Worm (Caenorhabditis elegans) whole organism, midembryonic: ENCODE measurements around the gene uev-2.

Experiments used
- T22C8.4 ChIP-seq: fragments of 200-800 bp; sonication (Bioruptor generic); IDR thresholded peaks from 2 replicates; pipeline ENCODE4 v1.3.6; 2022; ENCODE audit warnings: missing genetic modification characterization, missing compliant biosample characterization
- cog-1 ChIP-seq: sonication (generic microtip); optimal IDR thresholded peaks from 2 replicates; lab custom pipeline; 2016; ENCODE audit warnings: missing genetic modification characterization, missing compliant biosample characterization
- flt-1 ChIP-seq: fragments of 200-800 bp; sonication (Bioruptor generic); IDR thresholded peaks from 2 replicates; pipeline ENCODE4 v1.3.6; 2022; ENCODE audit warnings: missing genetic modification characterization, missing compliant biosample characterization
- klf-2 ChIP-seq: fragments of 200-800 bp; sonication (Bioruptor generic); conservative IDR thresholded peaks from 2 replicates; pipeline ENCODE4 v1.3.6; 2022; ENCODE audit warnings: missing genetic modification reagents, missing genetic modification characterization, missing compliant biosample characterization
- med-1 ChIP-seq: sonication (generic microtip); optimal IDR thresholded peaks from 2 replicates; lab custom pipeline; 2017; ENCODE audit warnings: missing genetic modification characterization, mild to moderate bottlenecking, missing compliant biosample characterization, antibody characterized with exemption, missing genetic modification reagents; ENCODE audit not compliant: insufficient read depth
- ref-1 ChIP-seq: fragments of 200-800 bp; sonication (Bioruptor generic); conservative IDR thresholded peaks from 2 replicates; pipeline ENCODE4 v1.3.6; 2022; ENCODE audit warnings: missing genetic modification reagents, missing genetic modification characterization, missing compliant biosample characterization
- tab-1 ChIP-seq: fragments of 200-800 bp; sonication (Bioruptor generic); IDR thresholded peaks from 2 replicates; pipeline ENCODE4 v1.3.6; 2022; ENCODE audit warnings: missing genetic modification characterization, missing compliant biosample characterization
- ztf-23 ChIP-seq: fragments of 200-800 bp; sonication (Bioruptor generic); IDR thresholded peaks from 2 replicates; pipeline ENCODE4 v1.3.6; 2022; ENCODE audit warnings: missing genetic modification reagents, missing genetic modification characterization, missing compliant biosample characterization
- ztf-29 ChIP-seq: fragments of 200-800 bp; sonication (Bioruptor generic); IDR thresholded peaks from 2 replicates; pipeline ENCODE4 v1.3.6; 2022; ENCODE audit warnings: missing genetic modification reagents, missing genetic modification characterization, missing compliant biosample characterization

The uev-2 gene

DNA sequence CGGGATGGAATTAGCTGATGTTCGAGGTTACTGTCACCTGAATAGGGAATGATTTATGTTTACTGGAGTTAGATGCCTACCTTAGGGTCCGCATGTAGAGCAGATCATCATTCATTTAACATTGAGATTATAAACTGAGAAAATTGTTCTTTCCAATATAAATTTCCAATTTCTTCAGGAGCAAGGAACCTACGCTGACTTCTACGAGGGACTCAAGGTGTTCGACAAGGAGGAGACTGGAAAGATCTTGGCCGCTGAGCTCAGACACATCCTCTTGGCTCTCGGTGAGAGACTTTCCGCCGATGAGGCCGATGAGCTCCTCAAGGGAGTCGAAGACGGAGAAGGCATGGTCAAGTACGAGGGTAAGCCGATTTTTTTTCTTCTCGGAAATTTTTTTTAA lies 16.4 kb upstream of the uev-2 start:
- TF ChIP-seq ref-1 (GFP tag; lab: Robert Waterston, UW) (no peak), tab-1 (GFP tag; lab: Robert Waterston, UW) (no peak), ztf-29 (GFP tag; lab: Robert Waterston, UW) (no peak), ztf-23 (GFP tag; lab: Robert Waterston, UW) (peak; percentile 44; the same call in 1 of the 2 replicates)

DNA sequence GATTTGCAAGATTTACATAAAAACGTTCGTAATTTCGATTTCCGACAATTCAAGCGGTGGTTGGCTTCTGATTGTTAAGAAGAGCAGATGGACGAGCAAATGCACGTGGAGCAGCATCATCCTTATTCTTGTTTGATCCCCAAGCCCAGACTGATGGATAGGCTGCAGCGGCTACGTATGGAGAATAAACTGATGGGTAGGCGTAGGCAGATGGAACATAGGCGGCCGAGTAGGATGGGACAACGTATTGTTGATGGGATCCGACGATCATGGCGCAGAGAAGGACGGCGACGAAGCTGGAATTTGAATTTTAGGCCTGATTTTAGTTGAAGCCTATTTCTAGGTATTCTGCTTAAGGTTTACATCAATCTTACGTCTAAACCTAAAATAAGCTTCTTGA lies 14.7 kb upstream of the uev-2 start:
- TF ChIP-seq tab-1 (GFP tag; lab: Robert Waterston, UW) (0 out of 2 replicates have a peak, but pooled peaks have one; percentile 59), klf-2 (GFP tag; lab: Robert Waterston, UW) (no peak)

DNA sequence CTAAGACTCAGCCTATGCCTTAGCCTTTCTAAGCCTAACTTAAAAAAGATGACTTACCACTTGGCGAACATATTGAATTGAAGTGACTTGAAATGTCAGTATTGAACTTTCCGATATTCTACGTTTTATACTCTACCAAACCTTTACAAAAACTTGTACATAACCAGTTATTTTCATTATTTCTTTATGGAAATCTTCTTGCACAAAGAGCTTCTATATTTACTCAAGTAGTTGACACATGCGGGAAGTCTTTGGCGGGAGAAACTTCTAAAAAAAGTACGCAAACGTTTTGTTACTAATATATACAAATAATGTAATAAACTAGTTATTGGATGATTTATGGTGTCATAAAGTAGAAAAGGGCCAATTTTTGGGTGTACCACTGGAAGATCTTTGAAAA lies 14.2 kb upstream of the uev-2 start, which contains the start of gene nspb-12:
TSS of gene nspb-12 (minus strand) at position 101 of the 400 bp plus-strand sequence.
- no peak for TF ChIP-seq ref-1 (GFP tag; lab: Robert Waterston, UW)
- no peak for TF ChIP-seq cog-1 (tag; lab: Kevin White, UChicago)
- TF ChIP-seq klf-2 (GFP tag; lab: Robert Waterston, UW): no peak
- no peak for TF ChIP-seq flt-1 (GFP tag; lab: Robert Waterston, UW)
- TF ChIP-seq ztf-29 (GFP tag; lab: Robert Waterston, UW): no peak
- TF ChIP-seq med-1 (GFP tag; lab: Kevin White, UChicago): no peak
- TF ChIP-seq ztf-23 (GFP tag; lab: Robert Waterston, UW): no peak
- no peak for TF ChIP-seq T22C8.4 (GFP tag; lab: Robert Waterston, UW)
- no peak for TF ChIP-seq tab-1 (GFP tag; lab: Robert Waterston, UW)

DNA sequence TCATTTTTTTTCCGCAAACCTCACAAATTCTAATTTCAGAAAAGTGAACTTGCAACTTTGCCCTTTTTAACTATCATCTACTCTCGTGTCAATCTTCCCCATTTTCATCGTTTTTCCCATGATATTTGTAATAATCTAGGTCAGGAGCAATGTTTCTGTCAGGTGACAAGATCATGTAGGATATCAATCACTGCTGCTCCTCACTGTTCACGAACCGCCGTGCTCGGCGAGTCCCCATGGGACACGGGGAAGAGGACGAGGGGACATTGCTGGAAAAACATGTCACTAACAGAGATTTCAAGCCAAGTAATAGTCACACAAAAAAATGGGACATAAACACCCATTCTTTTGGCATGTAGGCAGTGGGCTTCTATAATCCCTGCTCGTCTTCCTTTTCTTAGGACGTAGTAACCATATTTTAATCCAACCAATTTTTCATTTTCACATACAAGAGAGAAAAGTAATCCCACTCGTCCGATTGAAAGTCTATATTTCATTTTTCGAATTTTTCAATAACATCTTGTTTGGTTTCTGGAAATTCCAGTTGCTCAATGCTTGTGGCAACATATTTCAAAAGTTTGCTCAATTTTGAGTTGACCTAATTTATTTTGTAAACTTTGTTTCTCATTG lies 12.0 kb upstream of the uev-2 start:
- TF ChIP-seq klf-2 (GFP tag; lab: Robert Waterston, UW) (no peak), ztf-29 (GFP tag; lab: Robert Waterston, UW) (no peak), ref-1 (GFP tag; lab: Robert Waterston, UW) (no peak), T22C8.4 (GFP tag; lab: Robert Waterston, UW) (no peak)

DNA sequence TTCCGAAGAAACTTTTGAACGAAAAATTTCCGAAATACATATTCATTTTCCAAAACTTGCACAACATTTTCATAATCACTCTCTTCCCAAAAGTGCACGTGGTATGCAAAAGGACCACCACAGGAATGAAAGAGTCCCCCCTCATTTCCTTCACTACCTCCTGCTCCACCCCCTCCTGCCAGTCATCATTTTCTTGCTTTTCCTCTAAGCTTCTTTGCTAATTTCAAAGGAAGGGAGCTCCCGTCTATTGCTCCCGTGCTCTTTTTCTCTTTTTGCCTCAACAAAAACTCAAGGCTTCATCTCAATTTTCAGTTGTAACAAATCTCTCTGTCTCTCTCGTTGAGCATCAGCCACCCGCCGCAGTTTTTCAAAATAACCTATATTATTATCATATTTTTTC lies 10.1 kb upstream of the uev-2 start:
- no peak for TF ChIP-seq T22C8.4 (GFP tag; lab: Robert Waterston, UW)
- no peak for TF ChIP-seq klf-2 (GFP tag; lab: Robert Waterston, UW)
- TF ChIP-seq cog-1 (tag; lab: Kevin White, UChicago): no peak
- no peak for TF ChIP-seq med-1 (GFP tag; lab: Kevin White, UChicago)
- no peak for TF ChIP-seq flt-1 (GFP tag; lab: Robert Waterston, UW)
- TF ChIP-seq ztf-29 (GFP tag; lab: Robert Waterston, UW): no peak
- TF ChIP-seq ztf-23 (GFP tag; lab: Robert Waterston, UW): no peak

DNA sequence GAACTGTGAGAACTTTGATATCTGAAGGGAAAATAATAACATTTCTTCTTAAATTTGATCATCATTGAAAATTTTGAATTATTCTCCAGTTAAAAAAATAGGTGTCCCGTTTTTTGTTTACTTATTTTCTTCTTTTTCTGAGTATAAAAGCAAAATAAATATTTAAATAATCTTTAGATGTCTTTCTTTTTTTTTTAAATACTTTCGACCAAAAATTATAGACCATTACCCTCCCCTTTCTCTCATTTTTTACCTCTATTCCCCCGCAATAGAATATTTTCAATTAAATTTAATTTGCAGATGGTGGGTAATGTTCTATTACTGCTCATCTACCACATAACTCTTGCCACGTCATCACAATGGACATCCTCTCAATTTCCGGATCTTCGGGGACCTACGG lies 9.2 kb upstream of the uev-2 start, which contains the start of gene molo-1:
TSS of gene molo-1 (plus strand) at position 301 of the 400 bp plus-strand sequence.
- TF ChIP-seq ztf-23 (GFP tag; lab: Robert Waterston, UW): no peak
- TF ChIP-seq T22C8.4 (GFP tag; lab: Robert Waterston, UW): no peak
- TF ChIP-seq klf-2 (GFP tag; lab: Robert Waterston, UW): no peak
- TF ChIP-seq ref-1 (GFP tag; lab: Robert Waterston, UW): no peak
- no peak for TF ChIP-seq tab-1 (GFP tag; lab: Robert Waterston, UW)
- no peak for TF ChIP-seq med-1 (GFP tag; lab: Kevin White, UChicago)
- no peak for TF ChIP-seq ztf-29 (GFP tag; lab: Robert Waterston, UW)

DNA sequence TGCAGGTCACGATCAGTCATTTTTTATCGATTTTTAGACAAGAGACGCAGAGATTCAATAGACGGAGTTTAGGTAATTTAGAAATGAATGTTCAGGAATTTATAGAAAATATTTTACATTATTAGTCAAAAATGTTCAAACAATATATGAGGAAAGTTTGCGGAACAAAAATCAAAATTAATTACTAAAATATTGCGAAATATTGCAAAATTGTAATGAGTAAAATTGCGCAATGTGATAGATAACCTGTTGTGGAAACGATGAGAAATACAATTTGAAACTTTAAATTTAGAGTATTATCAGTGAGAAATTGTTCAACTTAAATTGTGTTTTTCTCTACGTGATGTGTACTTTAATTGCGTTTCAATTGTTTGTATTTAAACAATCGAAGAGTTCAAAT lies 1.9 kb upstream of the uev-2 start, which contains the start of gene F56D2.5:
TSS of gene F56D2.5 (minus strand) at position 371 of the 400 bp plus-strand sequence.
- TF ChIP-seq cog-1 (tag; lab: Kevin White, UChicago) (no peak), T22C8.4 (GFP tag; lab: Robert Waterston, UW) (no peak), ztf-23 (GFP tag; lab: Robert Waterston, UW) (no peak), med-1 (GFP tag; lab: Kevin White, UChicago) (no peak), tab-1 (GFP tag; lab: Robert Waterston, UW) (no peak), klf-2 (GFP tag; lab: Robert Waterston, UW) (no peak), ref-1 (GFP tag; lab: Robert Waterston, UW) (no peak), flt-1 (GFP tag; lab: Robert Waterston, UW) (no peak), ztf-29 (GFP tag; lab: Robert Waterston, UW) (no peak)

DNA sequence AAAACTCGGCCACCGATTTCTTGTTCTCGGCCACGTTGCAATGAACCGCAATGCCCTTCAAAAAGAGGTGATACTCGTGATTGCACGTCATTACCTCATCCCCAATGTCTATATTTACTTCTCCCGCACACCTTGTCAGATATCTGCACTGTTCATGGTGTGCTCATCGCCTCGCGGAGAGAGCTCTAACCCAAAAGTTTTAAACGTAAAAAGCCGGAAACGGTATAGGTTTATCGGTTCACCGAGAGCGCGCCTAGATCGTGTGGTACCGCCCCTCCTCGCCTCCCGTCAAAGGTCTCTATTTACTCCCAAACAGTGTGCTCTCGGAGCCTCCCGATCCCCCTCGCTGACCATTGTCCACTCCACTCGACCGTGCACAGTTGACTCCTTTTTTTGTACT lies 1.7 kb downstream of the uev-2 start, which contains the start of gene F56D2.3:
TSS of gene F56D2.3 (plus strand) at position 301 of the 400 bp plus-strand sequence.
- TF ChIP-seq tab-1 (GFP tag; lab: Robert Waterston, UW): no peak
- TF ChIP-seq flt-1 (GFP tag; lab: Robert Waterston, UW): no peak
- TF ChIP-seq T22C8.4 (GFP tag; lab: Robert Waterston, UW): no peak
- TF ChIP-seq cog-1 (tag; lab: Kevin White, UChicago): no peak
- no peak for TF ChIP-seq med-1 (GFP tag; lab: Kevin White, UChicago)
- TF ChIP-seq ztf-23 (GFP tag; lab: Robert Waterston, UW): no peak
- TF ChIP-seq klf-2 (GFP tag; lab: Robert Waterston, UW): no peak
- no peak for TF ChIP-seq ref-1 (GFP tag; lab: Robert Waterston, UW)
- TF ChIP-seq ztf-29 (GFP tag; lab: Robert Waterston, UW): no peak

DNA sequence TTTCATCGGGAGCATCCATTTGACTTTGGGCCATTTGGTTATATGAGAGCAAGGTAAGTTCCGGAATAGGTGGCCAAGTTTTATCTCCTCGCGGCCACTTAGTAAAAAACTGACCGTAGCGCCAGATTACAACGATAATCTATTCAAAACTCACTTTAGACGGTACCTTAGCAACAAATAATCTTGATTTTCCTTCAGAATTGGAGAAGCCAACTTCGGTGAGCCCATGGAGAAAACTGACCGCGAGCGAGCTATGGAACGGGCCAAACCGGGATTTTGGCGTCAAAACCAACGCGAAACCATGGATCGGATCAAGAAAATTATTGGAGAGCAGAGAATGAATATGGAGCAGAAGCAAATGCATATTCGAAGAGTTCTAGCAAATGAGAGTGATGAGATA lies 2.8 kb downstream of the uev-2 start:
- TF ChIP-seq tab-1 (GFP tag; lab: Robert Waterston, UW): no peak
- no peak for TF ChIP-seq med-1 (GFP tag; lab: Kevin White, UChicago)
- TF ChIP-seq klf-2 (GFP tag; lab: Robert Waterston, UW): no peak
- TF ChIP-seq ztf-23 (GFP tag; lab: Robert Waterston, UW): no peak
- no peak for TF ChIP-seq ztf-29 (GFP tag; lab: Robert Waterston, UW)
- no peak for TF ChIP-seq T22C8.4 (GFP tag; lab: Robert Waterston, UW)
